Worm (Caenorhabditis elegans): ENCODE measurements around the gene F11C1.4.

ce11 chrX:12982725-12983124, 5.9 kb downstream of the F11C1.4 start:
- no peak for TF ChIP-seq him-1 (tag; optimal IDR thresholded peaks at IDR 0.05)
- TF ChIP-seq W03F9.2 (tag; optimal IDR thresholded peaks at IDR 0.05) = no peak
- no peak for TF ChIP-seq dao-5 (tag; optimal IDR thresholded peaks at IDR 0.05)
